Worm (Caenorhabditis elegans) whole organism, L3 larva: ENCODE results near the gene sptl-2.

ENCODE experiments used
- ama-1 ChIP-seq: fragments of 150-350 bp; optimal IDR thresholded peaks from 2 replicates; lab custom pipeline; 2018
- ceh-28 ChIP-seq: fragments of 150-350 bp; optimal IDR thresholded peaks from 2 replicates; lab custom pipeline; 2014; ENCODE audit warnings: missing biosample characterization, missing genetic modification reagents, missing genetic modification characterization
- egl-27 ChIP-seq: sonication (generic microtip); optimal IDR thresholded peaks from 4 replicates; lab custom pipeline; 2017; ENCODE audit warnings: missing biosample characterization, missing genetic modification reagents, missing genetic modification characterization
- elt-1 ChIP-seq: fragments of 150-350 bp; optimal IDR thresholded peaks from 2 replicates; lab custom pipeline; 2014; ENCODE audit warnings: missing biosample characterization, missing genetic modification characterization
- mdl-1 ChIP-seq: fragments of 150-350 bp; optimal IDR thresholded peaks from 2 replicates; lab custom pipeline; 2014; ENCODE audit warnings: missing biosample characterization, missing genetic modification characterization
- nfya-1 ChIP-seq: sonication (generic microtip); optimal IDR thresholded peaks from 2 replicates; lab custom pipeline; 2017; ENCODE audit warnings: missing genetic modification characterization, mild to moderate bottlenecking, missing compliant biosample characterization, antibody characterized with exemption, moderate library complexity; ENCODE audit not compliant: insufficient read depth
- nhr-11 ChIP-seq: fragments of 150-350 bp; optimal IDR thresholded peaks from 2 replicates; lab custom pipeline; 2014; ENCODE audit warnings: missing biosample characterization, missing genetic modification characterization
- nhr-237 ChIP-seq: fragments of 150-350 bp; optimal IDR thresholded peaks from 2 replicates; lab custom pipeline; 2014; ENCODE audit warnings: missing biosample characterization, missing genetic modification characterization
- nhr-77 ChIP-seq: fragments of 150-350 bp; optimal IDR thresholded peaks from 2 replicates; lab custom pipeline; 2014; ENCODE audit warnings: missing biosample characterization, missing genetic modification characterization
- skn-1 ChIP-seq: fragments of 150-350 bp; optimal IDR thresholded peaks from 2 replicates; lab custom pipeline; 2014; ENCODE audit warnings: missing biosample characterization, missing genetic modification characterization
- snpc-4 ChIP-seq: fragments of 150-350 bp; optimal IDR thresholded peaks from 2 replicates; lab custom pipeline; 2014; ENCODE audit warnings: missing biosample characterization, missing genetic modification characterization

DNA sequence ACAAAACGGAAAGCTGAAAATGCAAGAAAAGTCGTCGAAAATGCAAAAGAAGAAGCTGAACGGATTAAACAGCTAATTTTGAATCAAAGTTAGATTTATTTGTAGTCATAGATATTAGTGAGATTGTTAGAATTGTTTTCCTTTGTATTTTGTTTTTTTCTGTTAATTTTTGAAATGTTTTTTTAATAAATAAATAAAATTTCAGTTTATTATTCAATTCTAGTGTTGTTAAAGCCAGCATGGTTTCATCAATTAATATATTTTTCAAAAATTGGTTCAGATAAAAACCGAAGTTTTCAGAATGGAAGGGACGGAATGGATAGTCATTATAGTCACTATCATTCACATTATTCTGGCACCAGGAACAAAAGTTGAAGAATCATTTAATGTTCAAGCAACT is 17.8 kb downstream of the sptl-2 start, which contains the start of gene algn-12:
- TF ChIP-seq ama-1 (lab: Kevin White, UChicago): no peak
- TF ChIP-seq nhr-11: no peak
- no peak for TF ChIP-seq mdl-1 (tag; lab: Kevin White, UChicago)
- TF ChIP-seq ceh-28 (tag; lab: Kevin White, UChicago): no peak
- no peak for TF ChIP-seq egl-27 (tag; lab: Kevin White, UChicago)
- no peak for TF ChIP-seq nfya-1 (tag; lab: Kevin White, UChicago)
- TF ChIP-seq nhr-237: no peak
- TF ChIP-seq nhr-77: no peak
- TF ChIP-seq elt-1 (tag; lab: Kevin White, UChicago): no peak
- TF ChIP-seq skn-1: no peak
- no peak for TF ChIP-seq snpc-4 (tag; lab: Kevin White, UChicago)
